Worm (Caenorhabditis elegans) whole organism, L4 larva: ENCODE data around the gene C42D4.13.
A peak's percentile ranks its signal among the peaks of the same experiment; 100 is the strongest.

Experiments used
- F49E8.2 ChIP-seq: sonication (generic microtip); optimal IDR thresholded peaks from 2 replicates; lab custom pipeline; 2016; ENCODE audit warnings: missing compliant biosample characterization, mild to moderate bottlenecking, missing genetic modification characterization, borderline replicate concordance
- R02D3.7 ChIP-seq: fragments of 150-350 bp; sonication (generic microtip); optimal IDR thresholded peaks from 3 replicates; lab custom pipeline; 2014; ENCODE audit warnings: missing biosample characterization, missing genetic modification characterization
- Y5F2A.4 ChIP-seq: fragments of 200-800 bp; sonication (Bioruptor generic); optimal IDR thresholded peaks from 2 replicates; lab custom pipeline; 2018; ENCODE audit warnings: mild to moderate bottlenecking, missing genetic modification characterization, missing compliant biosample characterization
- ZK546.5 ChIP-seq, 2 experiments: sonication (generic microtip); optimal IDR thresholded peaks; 2 replicates each; lab custom pipeline; 2017; ENCODE audit warnings: missing biosample characterization in 2 of 2, missing genetic modification characterization in 2 of 2
- aly-2 ChIP-seq: sonication (generic microtip); optimal IDR thresholded peaks from 2 replicates; lab custom pipeline; 2018; ENCODE audit warnings: missing biosample characterization, missing genetic modification characterization
- ama-1 ChIP-seq: fragments of 150-350 bp; optimal IDR thresholded peaks from 2 replicates; lab custom pipeline; 2014; ENCODE audit warnings: inconsistent platforms, mixed read lengths
- attf-4 ChIP-seq: sonication (generic microtip); optimal IDR thresholded peaks from 3 replicates; lab custom pipeline; 2017; ENCODE audit warnings: missing biosample characterization, missing genetic modification characterization
- ceh-32 ChIP-seq: sonication (generic microtip); optimal IDR thresholded peaks from 2 replicates; lab custom pipeline; 2016; ENCODE audit warnings: mild to moderate bottlenecking, missing genetic modification characterization, missing compliant biosample characterization; ENCODE audit not compliant: poor library complexity
- ces-1 ChIP-seq: fragments of 150-350 bp; sonication (generic microtip); optimal IDR thresholded peaks from 4 replicates; lab custom pipeline; 2014; ENCODE audit warnings: missing biosample characterization, missing genetic modification reagents, missing genetic modification characterization
- daf-16 ChIP-seq, 3 experiments: sonication (generic microtip); optimal IDR thresholded peaks; 2 replicates each; lab custom pipeline; 2016 to 2017; ENCODE audit warnings: missing genetic modification characterization in 3 of 3, missing genetic modification reagents in 3 of 3, mild to moderate bottlenecking in 2 of 3, missing compliant biosample characterization in 2 of 3, missing biosample characterization in 1 of 3, moderate library complexity in 1 of 3
- daf-19 ChIP-seq: fragments of 200-800 bp; sonication (Bioruptor generic); conservative IDR thresholded peaks from 2 replicates; pipeline ENCODE4 v1.3.6; 2022; ENCODE audit warnings: missing genetic modification characterization, missing compliant biosample characterization
- daf-8 ChIP-seq: fragments of 200-800 bp; sonication (Bioruptor generic); IDR thresholded peaks from 2 replicates; pipeline ENCODE4 v1.3.6; 2022; ENCODE audit warnings: missing genetic modification characterization, missing compliant biosample characterization
- dve-1 ChIP-seq: sonication (generic microtip); optimal IDR thresholded peaks from 2 replicates; lab custom pipeline; 2017; ENCODE audit warnings: antibody characterized with exemption, mild to moderate bottlenecking, missing genetic modification characterization, missing compliant biosample characterization; ENCODE audit not compliant: insufficient read depth
- egl-27 ChIP-seq: sonication (generic microtip); optimal IDR thresholded peaks from 3 replicates; lab custom pipeline; 2017; ENCODE audit warnings: missing biosample characterization, missing genetic modification reagents, missing genetic modification characterization
- fkh-10 ChIP-seq: fragments of 150-350 bp; optimal IDR thresholded peaks from 2 replicates; lab custom pipeline; 2014; ENCODE audit warnings: missing biosample characterization, missing genetic modification reagents, missing genetic modification characterization
- fos-1 ChIP-seq: fragments of 150-350 bp; optimal IDR thresholded peaks from 2 replicates; lab custom pipeline; 2014; ENCODE audit warnings: missing biosample characterization, missing genetic modification characterization
- gei-8 ChIP-seq: fragments of 200-800 bp; sonication (Bioruptor generic); optimal IDR thresholded peaks from 2 replicates; lab custom pipeline; 2018; ENCODE audit warnings: mild to moderate bottlenecking, missing genetic modification characterization, missing compliant biosample characterization
- hif-1 ChIP-seq, 2 experiments: sonication (generic microtip); optimal IDR thresholded peaks; 2 replicates each; lab custom pipeline; 2016 to 2017; ENCODE audit warnings: missing compliant biosample characterization in 2 of 2, missing genetic modification characterization in 2 of 2, missing genetic modification reagents in 2 of 2, missing genotype in 2 of 2, mild to moderate bottlenecking in 1 of 2
- hlh-11 ChIP-seq: fragments of 200-800 bp; sonication (Bioruptor generic); optimal IDR thresholded peaks from 2 replicates; lab custom pipeline; 2018; ENCODE audit warnings: mild to moderate bottlenecking, missing genetic modification characterization, missing compliant biosample characterization
- jun-1 ChIP-seq: fragments of 150-350 bp; optimal IDR thresholded peaks from 2 replicates; lab custom pipeline; 2014; ENCODE audit warnings: missing biosample characterization, missing genetic modification reagents, missing genetic modification characterization
- lin-13 ChIP-seq: fragments of 150-350 bp; optimal IDR thresholded peaks from 2 replicates; lab custom pipeline; 2014; ENCODE audit warnings: missing biosample characterization, missing genetic modification reagents, missing genetic modification characterization
- lir-3 ChIP-seq: sonication (generic microtip); optimal IDR thresholded peaks from 2 replicates; lab custom pipeline; 2016; ENCODE audit warnings: mild to moderate bottlenecking, missing genetic modification characterization, missing compliant biosample characterization
- madf-9 ChIP-seq: fragments of 200-800 bp; sonication (Bioruptor generic); conservative IDR thresholded peaks from 2 replicates; pipeline ENCODE4 v1.3.6; 2022; ENCODE audit warnings: missing genetic modification reagents, missing genetic modification characterization, missing compliant biosample characterization
- mdl-1 ChIP-seq, 2 experiments: fragments of 150-350 bp in 1 of 2; sonication (generic microtip) in 1 of 2; optimal IDR thresholded peaks; 2 replicates each; lab custom pipeline; 2014 to 2017; ENCODE audit warnings: missing biosample characterization in 2 of 2, missing genetic modification characterization in 2 of 2
- mdt-29 ChIP-seq: fragments of 200-800 bp; sonication (Bioruptor generic); IDR thresholded peaks from 2 replicates; pipeline ENCODE4 v1.3.6; 2022; ENCODE audit warnings: missing genetic modification reagents, missing genetic modification characterization, missing compliant biosample characterization
- mes-2 ChIP-seq: sonication (generic microtip); optimal IDR thresholded peaks from 2 replicates; lab custom pipeline; 2016; ENCODE audit warnings: missing genotype, mild to moderate bottlenecking, missing genetic modification characterization, missing compliant biosample characterization; ENCODE audit not compliant: poor library complexity, severe bottlenecking
- mxl-2 ChIP-seq: fragments of 200-800 bp; sonication (Bioruptor generic); conservative IDR thresholded peaks from 2 replicates; pipeline ENCODE4 v1.3.6; 2022; ENCODE audit warnings: missing genetic modification reagents, missing genetic modification characterization, missing compliant biosample characterization
- nhr-102 ChIP-seq: sonication (generic microtip); optimal IDR thresholded peaks from 2 replicates; lab custom pipeline; 2016; ENCODE audit warnings: mild to moderate bottlenecking, missing genetic modification characterization, moderate library complexity, missing compliant biosample characterization
- nhr-11 ChIP-seq: fragments of 150-350 bp; optimal IDR thresholded peaks from 2 replicates; lab custom pipeline; 2014; ENCODE audit warnings: missing biosample characterization, missing genetic modification characterization
- nhr-25 ChIP-seq: sonication (generic microtip); optimal IDR thresholded peaks from 2 replicates; lab custom pipeline; 2017; ENCODE audit warnings: missing genetic modification characterization, mild to moderate bottlenecking, missing compliant biosample characterization, antibody characterized with exemption, moderate library complexity, borderline replicate concordance; ENCODE audit not compliant: insufficient read depth
- nhr-41 ChIP-seq: fragments of 200-800 bp; sonication (Bioruptor generic); IDR thresholded peaks from 2 replicates; pipeline ENCODE4 v1.3.6; 2022; ENCODE audit warnings: missing genetic modification reagents, missing genetic modification characterization, missing compliant biosample characterization
- nhr-76 ChIP-seq: fragments of 150-350 bp; optimal IDR thresholded peaks from 2 replicates; lab custom pipeline; 2014; ENCODE audit warnings: missing biosample characterization, missing genetic modification characterization
- php-3 ChIP-seq: fragments of 200-800 bp; sonication (Bioruptor generic); IDR thresholded peaks from 2 replicates; pipeline ENCODE4 v1.3.6; 2022; ENCODE audit warnings: missing genetic modification reagents, missing genetic modification characterization, missing compliant biosample characterization
- pqm-1 ChIP-seq: sonication (generic microtip); optimal IDR thresholded peaks from 2 replicates; lab custom pipeline; 2017; ENCODE audit warnings: missing biosample characterization, missing genetic modification characterization
- set-16 ChIP-seq: fragments of 200-800 bp; sonication (Bioruptor generic); IDR thresholded peaks from 2 replicates; pipeline ENCODE4 v1.3.6; 2022; ENCODE audit warnings: missing genetic modification reagents, missing genetic modification characterization, missing compliant biosample characterization
- spr-1 ChIP-seq: sonication (generic microtip); optimal IDR thresholded peaks from 2 replicates; lab custom pipeline; 2016; ENCODE audit warnings: mild to moderate bottlenecking, missing genetic modification characterization, missing compliant biosample characterization
- spr-3 ChIP-seq: fragments of 200-800 bp; sonication (Bioruptor generic); optimal IDR thresholded peaks from 2 replicates; lab custom pipeline; 2018; ENCODE audit warnings: mild to moderate bottlenecking, missing genetic modification characterization, missing compliant biosample characterization
- tag-97 ChIP-seq: fragments of 200-800 bp; sonication (Bioruptor generic); IDR thresholded peaks from 2 replicates; pipeline ENCODE4 v1.3.6; 2022; ENCODE audit warnings: missing genetic modification characterization, missing compliant biosample characterization
- unc-62 ChIP-seq, 3 experiments: fragments of 150-350 bp in 1 of 3; sonication (generic microtip); optimal IDR thresholded peaks in 2 of 3; peaks in 1 of 3; 1 replicate in 1 of 3; 2 replicates in 2 of 3; lab custom pipeline; 2014 to 2017; ENCODE audit warnings: missing biosample characterization in 3 of 3, missing genetic modification characterization in 3 of 3, missing genetic modification reagents in 3 of 3, missing genotype in 1 of 3

C42D4.13 gene

DNA sequence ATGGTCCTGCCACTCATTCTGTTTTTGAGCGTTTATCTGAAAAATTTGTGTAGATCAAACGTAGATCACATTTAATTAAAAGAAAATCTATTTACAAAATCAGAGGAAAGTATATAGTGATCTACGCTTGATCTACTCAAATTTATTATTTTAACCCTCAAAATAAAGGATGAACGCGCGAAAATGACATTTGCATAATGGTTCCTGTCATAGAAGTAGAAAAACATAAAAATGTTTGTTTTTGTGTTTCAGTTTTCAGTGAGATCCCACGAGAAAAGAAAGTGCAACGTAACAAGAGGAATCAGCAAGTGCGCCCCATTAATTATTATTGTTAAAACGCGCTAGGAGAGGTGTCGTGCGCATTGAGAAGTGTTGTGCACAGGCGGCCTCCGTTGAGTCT lies 23.4 kb upstream of the C42D4.13 start:
- TF ChIP-seq tag-97 (no peak), hlh-11 (no peak), mes-2 (tag; lab: Kevin White, UChicago) (no peak), jun-1 (no peak), daf-16 (GFP tag; optimal IDR thresholded peaks at IDR 0.05; lab: Kevin White, UChicago) (no peak), daf-16 (tag; optimal IDR thresholded peaks at IDR 0.05; lab: Kevin White, UChicago) (no peak), unc-62 (GFP tag; optimal IDR thresholded peaks at IDR 0.05 in 1 of 2; lab: Kevin White, UChicago) (peak in 1 of 2 experiments; percentile 54), unc-62 (tag; optimal IDR thresholded peaks at IDR 0.05; lab: Kevin White, UChicago) (no peak)

DNA sequence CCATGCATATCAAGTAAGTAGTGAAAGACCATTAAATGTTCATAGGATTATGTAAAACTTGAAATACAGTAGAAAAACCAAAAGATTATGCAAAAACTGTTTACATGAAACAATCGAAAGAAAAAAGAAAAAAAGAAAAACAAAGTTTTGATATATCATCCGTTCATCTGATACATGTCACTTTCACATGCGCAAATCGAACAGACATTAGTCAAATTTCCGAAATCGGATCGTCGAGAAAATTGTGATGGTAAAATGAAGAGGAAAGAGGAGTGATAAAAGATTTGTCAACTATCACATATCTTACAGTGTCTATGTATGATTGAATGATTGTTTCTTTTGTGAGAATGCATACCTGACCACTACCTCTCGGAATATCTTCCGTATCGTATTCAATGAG lies 21.0 kb upstream of the C42D4.13 start:
- TF ChIP-seq F49E8.2 (tag; lab: Kevin White, UChicago): no peak
- no peak for TF ChIP-seq jun-1
- TF ChIP-seq mdl-1 (tag; optimal IDR thresholded peaks at IDR 0.05; lab: Kevin White, UChicago): no peak
- no peak for TF ChIP-seq ces-1 (GFP tag; lab: Kevin White, UChicago)
- no peak for TF ChIP-seq nhr-41 (GFP tag; lab: Robert Waterston, UW)
- no peak for TF ChIP-seq tag-97
- TF ChIP-seq madf-9 (GFP tag; lab: Robert Waterston, UW): no peak
- TF ChIP-seq nhr-11 (tag; lab: Kevin White, UChicago): no peak
- no peak for TF ChIP-seq hif-1 (tag; optimal IDR thresholded peaks at IDR 0.05; lab: Kevin White, UChicago)
- no peak for TF ChIP-seq R02D3.7 (tag; lab: Kevin White, UChicago)
- TF ChIP-seq egl-27 (tag; lab: Kevin White, UChicago): no peak
- no peak for TF ChIP-seq ama-1 (lab: Kevin White, UChicago)
- no peak for TF ChIP-seq Y5F2A.4 (GFP tag; lab: Kevin White, UChicago)
- TF ChIP-seq aly-2 (tag; lab: Kevin White, UChicago): no peak
- no peak for TF ChIP-seq spr-3 (GFP tag; lab: Kevin White, UChicago)
- no peak for TF ChIP-seq lin-13
- no peak for TF ChIP-seq lir-3
- TF ChIP-seq set-16 (GFP tag; lab: Robert Waterston, UW): no peak

DNA sequence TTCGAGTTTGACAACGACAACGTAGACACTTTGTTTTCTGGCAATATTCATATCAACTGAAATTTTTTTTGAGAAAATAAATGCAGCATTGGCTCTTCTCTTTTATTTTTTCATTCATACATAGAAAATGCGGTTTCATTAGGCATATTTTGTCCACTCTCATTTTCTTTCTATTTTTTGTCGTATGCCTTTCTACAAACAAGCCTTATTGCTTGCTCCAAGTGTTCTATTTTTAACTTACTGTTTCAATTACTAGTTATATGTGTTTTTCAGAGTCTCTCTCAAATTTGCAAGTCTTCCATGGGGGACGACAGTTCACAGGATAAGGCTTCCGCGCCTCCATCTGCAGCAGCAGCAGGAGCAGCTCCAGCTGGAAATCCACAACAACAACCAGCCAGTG lies 18.0 kb upstream of the C42D4.13 start, which contains the start of gene kcc-1:
TSS of gene kcc-1 (plus strand) at position 301 of the 400 bp plus-strand sequence.
- TF ChIP-seq pqm-1: no peak
- TF ChIP-seq daf-8 (GFP tag; lab: Robert Waterston, UW): no peak
- no peak for TF ChIP-seq R02D3.7 (tag; lab: Kevin White, UChicago)
- no peak for TF ChIP-seq dve-1
- no peak for TF ChIP-seq fkh-10 (GFP tag; lab: Kevin White, UChicago)

DNA sequence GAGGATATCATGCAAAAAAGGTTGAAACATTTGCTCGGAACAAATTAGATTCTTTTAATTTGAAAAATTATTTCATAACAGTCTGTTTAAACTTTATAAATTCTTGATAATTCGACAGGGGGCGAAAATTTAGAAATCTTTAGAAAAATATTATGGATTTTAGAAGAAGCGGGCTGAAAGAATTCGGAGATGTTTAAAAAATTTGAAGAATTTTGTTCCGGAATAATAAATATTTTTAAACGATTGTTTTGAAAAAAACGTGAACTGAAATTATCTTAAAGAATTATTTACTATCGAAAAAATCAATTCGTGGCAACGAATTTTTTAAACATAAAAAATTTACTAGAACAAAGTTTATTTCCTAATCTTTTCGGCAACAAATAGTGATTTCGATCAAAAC lies 15.8 kb upstream of the C42D4.13 start, which contains the start of gene R13A1.3:
TSS of gene R13A1.3 (plus strand) at position 301 of the 400 bp plus-strand sequence.
- TF ChIP-seq mdt-29 (no peak), daf-19 (GFP tag; lab: Robert Waterston, UW) (no peak), fos-1 (no peak), attf-4 (no peak), daf-8 (GFP tag; lab: Robert Waterston, UW) (no peak), nhr-76 (no peak), pqm-1 (no peak), spr-1 (tag; lab: Kevin White, UChicago) (no peak), gei-8 (GFP tag; lab: Kevin White, UChicago) (no peak), ZK546.5 (tag; optimal IDR thresholded peaks at IDR 0.05; lab: Kevin White, UChicago) (no peak), nhr-102 (tag; lab: Kevin White, UChicago) (no peak), ceh-32 (tag; lab: Kevin White, UChicago) (no peak), php-3 (GFP tag; lab: Robert Waterston, UW) (no peak), mxl-2 (GFP tag; lab: Robert Waterston, UW) (no peak), unc-62 (GFP tag; optimal IDR thresholded peaks at IDR 0.05 in 1 of 2; lab: Kevin White, UChicago) (no peak), unc-62 (tag; optimal IDR thresholded peaks at IDR 0.05; lab: Kevin White, UChicago) (no peak), nhr-25 (no peak)
